Worm (Caenorhabditis elegans) whole organism, L4 larva: ENCODE results near the gene dyc-1.

ENCODE experiments used
- F10B5.3 ChIP-seq: sonication (generic microtip); optimal IDR thresholded peaks from 2 replicates; lab custom pipeline; 2016; ENCODE audit warnings: mild to moderate bottlenecking, missing genetic modification characterization, missing compliant biosample characterization
- Y48G9A.11 ChIP-seq: fragments of 200-800 bp; sonication (Bioruptor generic); IDR thresholded peaks from 2 replicates; pipeline ENCODE4 v1.3.6; 2022; ENCODE audit warnings: missing genetic modification reagents, missing genetic modification characterization, missing compliant biosample characterization
- Y75B8A.6 ChIP-seq: fragments of 200-800 bp; sonication (Bioruptor generic); IDR thresholded peaks from 2 replicates; pipeline ENCODE4 v1.3.6; 2022; ENCODE audit warnings: missing genetic modification reagents, missing genetic modification characterization, missing compliant biosample characterization
- ZK546.5 ChIP-seq, 2 experiments: sonication (generic microtip); optimal IDR thresholded peaks; 2 replicates each; lab custom pipeline; 2017; ENCODE audit warnings: missing biosample characterization in 2 of 2, missing genetic modification characterization in 2 of 2
- ama-1 ChIP-seq: fragments of 150-350 bp; optimal IDR thresholded peaks from 2 replicates; lab custom pipeline; 2014; ENCODE audit warnings: inconsistent platforms, mixed read lengths
- ceh-82 ChIP-seq: sonication (generic microtip); optimal IDR thresholded peaks from 2 replicates; lab custom pipeline; 2017; ENCODE audit warnings: missing biosample characterization, missing genetic modification characterization
- cey-2 ChIP-seq: sonication (generic microtip); optimal IDR thresholded peaks from 3 replicates; lab custom pipeline; 2017; ENCODE audit warnings: missing genetic modification characterization, mild to moderate bottlenecking, missing compliant biosample characterization, antibody characterized with exemption, borderline replicate concordance; ENCODE audit not compliant: insufficient read depth
- daf-16 ChIP-seq, 3 experiments: sonication (generic microtip); optimal IDR thresholded peaks; 2 replicates each; lab custom pipeline; 2016 to 2017; ENCODE audit warnings: missing genetic modification characterization in 3 of 3, missing genetic modification reagents in 3 of 3, mild to moderate bottlenecking in 2 of 3, missing compliant biosample characterization in 2 of 3, missing biosample characterization in 1 of 3, moderate library complexity in 1 of 3
- daf-19 ChIP-seq: fragments of 200-800 bp; sonication (Bioruptor generic); conservative IDR thresholded peaks from 2 replicates; pipeline ENCODE4 v1.3.6; 2022; ENCODE audit warnings: missing genetic modification characterization, missing compliant biosample characterization
- dmd-6 ChIP-seq: fragments of 200-800 bp; sonication (Bioruptor generic); IDR thresholded peaks from 2 replicates; pipeline ENCODE4 v1.3.6; 2022; ENCODE audit warnings: missing genetic modification reagents, missing genetic modification characterization, missing compliant biosample characterization
- egl-27 ChIP-seq: sonication (generic microtip); optimal IDR thresholded peaks from 3 replicates; lab custom pipeline; 2017; ENCODE audit warnings: missing biosample characterization, missing genetic modification reagents, missing genetic modification characterization
- egl-43 ChIP-seq: fragments of 200-800 bp; sonication (Bioruptor generic); IDR thresholded peaks from 2 replicates; pipeline ENCODE4 v1.3.6; 2022; ENCODE audit warnings: missing genetic modification reagents, missing genetic modification characterization, missing compliant biosample characterization
- fkh-10 ChIP-seq: fragments of 150-350 bp; optimal IDR thresholded peaks from 2 replicates; lab custom pipeline; 2014; ENCODE audit warnings: missing biosample characterization, missing genetic modification reagents, missing genetic modification characterization
- hif-1 ChIP-seq, 2 experiments: sonication (generic microtip); optimal IDR thresholded peaks; 2 replicates each; lab custom pipeline; 2016 to 2017; ENCODE audit warnings: missing compliant biosample characterization in 2 of 2, missing genetic modification characterization in 2 of 2, missing genetic modification reagents in 2 of 2, missing genotype in 2 of 2, mild to moderate bottlenecking in 1 of 2
- hlh-11 ChIP-seq: fragments of 200-800 bp; sonication (Bioruptor generic); optimal IDR thresholded peaks from 2 replicates; lab custom pipeline; 2018; ENCODE audit warnings: mild to moderate bottlenecking, missing genetic modification characterization, missing compliant biosample characterization
- jun-1 ChIP-seq: fragments of 150-350 bp; optimal IDR thresholded peaks from 2 replicates; lab custom pipeline; 2014; ENCODE audit warnings: missing biosample characterization, missing genetic modification reagents, missing genetic modification characterization
- lim-7 ChIP-seq: fragments of 200-800 bp; sonication (Bioruptor generic); IDR thresholded peaks from 2 replicates; pipeline ENCODE4 v1.3.6; 2022; ENCODE audit warnings: missing genetic modification characterization, missing compliant biosample characterization
- lin-15B ChIP-seq: fragments of 150-350 bp; sonication (generic microtip); optimal IDR thresholded peaks from 3 replicates; lab custom pipeline; 2014; ENCODE audit warnings: missing biosample characterization, missing genetic modification characterization
- lin-38 ChIP-seq: fragments of 200-800 bp; sonication (Bioruptor generic); IDR thresholded peaks from 2 replicates; pipeline ENCODE4 v1.3.6; 2022; ENCODE audit warnings: missing genetic modification reagents, missing genetic modification characterization, missing compliant biosample characterization
- lir-3 ChIP-seq: sonication (generic microtip); optimal IDR thresholded peaks from 2 replicates; lab custom pipeline; 2016; ENCODE audit warnings: mild to moderate bottlenecking, missing genetic modification characterization, missing compliant biosample characterization
- mep-1 ChIP-seq: fragments of 150-350 bp; sonication (generic microtip); optimal IDR thresholded peaks from 3 replicates; lab custom pipeline; 2014; ENCODE audit warnings: missing biosample characterization, missing genetic modification characterization
- mxl-2 ChIP-seq: fragments of 200-800 bp; sonication (Bioruptor generic); conservative IDR thresholded peaks from 2 replicates; pipeline ENCODE4 v1.3.6; 2022; ENCODE audit warnings: missing genetic modification reagents, missing genetic modification characterization, missing compliant biosample characterization
- nhr-102 ChIP-seq: sonication (generic microtip); optimal IDR thresholded peaks from 2 replicates; lab custom pipeline; 2016; ENCODE audit warnings: mild to moderate bottlenecking, missing genetic modification characterization, moderate library complexity, missing compliant biosample characterization
- nhr-111 ChIP-seq: fragments of 200-800 bp; sonication (Bioruptor generic); optimal IDR thresholded peaks from 2 replicates; lab custom pipeline; 2018; ENCODE audit warnings: mild to moderate bottlenecking, missing genetic modification characterization, missing compliant biosample characterization
- nhr-28 ChIP-seq: fragments of 150-350 bp; optimal IDR thresholded peaks from 2 replicates; lab custom pipeline; 2014; ENCODE audit warnings: missing biosample characterization, missing genetic modification characterization
- nhr-42 ChIP-seq: fragments of 200-800 bp; sonication (Bioruptor generic); IDR thresholded peaks from 2 replicates; pipeline ENCODE4 v1.3.6; 2022; ENCODE audit warnings: missing genetic modification characterization, missing compliant biosample characterization
- pha-4 ChIP-seq, 2 experiments: fragments of 150-350 bp in 1 of 2; fragments of 200-800 bp in 1 of 2; sonication (Bioruptor generic) in 1 of 2; IDR thresholded peaks in 1 of 2; optimal IDR thresholded peaks in 1 of 2; 2 replicates each; pipeline versions ENCODE4 v1.3.6 to Lab custom; 2014 to 2022; ENCODE audit warnings: missing genetic modification characterization in 2 of 2, missing genetic modification reagents in 2 of 2, missing biosample characterization in 1 of 2, missing compliant biosample characterization in 1 of 2
- pqm-1 ChIP-seq: sonication (generic microtip); optimal IDR thresholded peaks from 2 replicates; lab custom pipeline; 2017; ENCODE audit warnings: missing biosample characterization, missing genetic modification characterization
- saeg-2 ChIP-seq: fragments of 200-800 bp; sonication (Bioruptor generic); IDR thresholded peaks from 2 replicates; pipeline ENCODE4 v1.3.6; 2022; ENCODE audit warnings: missing genetic modification reagents, missing genetic modification characterization, missing compliant biosample characterization
- set-16 ChIP-seq: fragments of 200-800 bp; sonication (Bioruptor generic); IDR thresholded peaks from 2 replicates; pipeline ENCODE4 v1.3.6; 2022; ENCODE audit warnings: missing genetic modification reagents, missing genetic modification characterization, missing compliant biosample characterization
- skn-1 ChIP-seq: fragments of 150-350 bp; optimal IDR thresholded peaks from 2 replicates; lab custom pipeline; 2014; ENCODE audit warnings: missing biosample characterization, missing genetic modification characterization
- snpc-1.2 ChIP-seq: fragments of 200-800 bp; sonication (Bioruptor generic); IDR thresholded peaks from 2 replicates; pipeline ENCODE4 v1.3.6; 2022; ENCODE audit warnings: missing genetic modification reagents, missing genetic modification characterization, missing compliant biosample characterization
- spr-1 ChIP-seq: sonication (generic microtip); optimal IDR thresholded peaks from 2 replicates; lab custom pipeline; 2016; ENCODE audit warnings: mild to moderate bottlenecking, missing genetic modification characterization, missing compliant biosample characterization
- tra-1 ChIP-seq: fragments of 200-800 bp; sonication (Bioruptor generic); IDR thresholded peaks from 2 replicates; pipeline ENCODE4 v1.3.6; 2022; ENCODE audit warnings: missing genetic modification reagents, missing genetic modification characterization, missing compliant biosample characterization
- unc-62 ChIP-seq, 3 experiments: fragments of 150-350 bp in 1 of 3; sonication (generic microtip); optimal IDR thresholded peaks in 2 of 3; peaks in 1 of 3; 1 replicate in 1 of 3; 2 replicates in 2 of 3; lab custom pipeline; 2014 to 2017; ENCODE audit warnings: missing biosample characterization in 3 of 3, missing genetic modification characterization in 3 of 3, missing genetic modification reagents in 3 of 3, missing genotype in 1 of 3
- ztf-7 ChIP-seq: fragments of 150-350 bp; optimal IDR thresholded peaks from 2 replicates; lab custom pipeline; 2014; ENCODE audit warnings: missing biosample characterization, missing genetic modification characterization

The dyc-1 gene

DNA sequence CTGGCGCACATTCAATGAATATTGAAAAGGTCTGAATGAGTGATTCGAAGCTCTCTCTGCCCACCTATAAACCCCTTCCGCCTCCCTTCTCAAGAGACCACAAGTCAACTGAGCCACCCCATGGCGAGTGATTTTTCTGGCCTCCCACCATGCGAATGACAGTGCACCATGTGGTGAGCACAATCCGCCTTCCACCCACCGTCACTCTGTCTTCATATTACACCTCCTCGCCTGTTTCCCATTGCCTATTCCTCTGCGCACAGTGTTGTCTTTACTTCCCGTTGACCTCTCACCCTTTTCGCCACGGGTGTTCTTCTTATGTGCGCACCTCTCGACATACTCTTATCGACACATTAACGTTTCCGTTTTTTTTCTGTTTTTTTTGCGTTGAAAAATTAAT, 22.4 kb upstream of the dyc-1 start:
- no peak for TF ChIP-seq lin-38
- TF ChIP-seq ztf-7, result no peak
- no peak for TF ChIP-seq lim-7 (GFP tag; lab: Robert Waterston, UW)
- TF ChIP-seq mep-1, result no peak
- no peak for TF ChIP-seq lir-3 (tag; lab: Kevin White, UChicago)
- TF ChIP-seq ceh-82 (tag; lab: Kevin White, UChicago), result no peak
- TF ChIP-seq daf-16 (GFP tag; optimal IDR thresholded peaks at IDR 0.05; lab: Kevin White, UChicago), result no peak
- no peak for TF ChIP-seq daf-16 (tag; optimal IDR thresholded peaks at IDR 0.05; lab: Kevin White, UChicago)
- no peak for TF ChIP-seq mxl-2

DNA sequence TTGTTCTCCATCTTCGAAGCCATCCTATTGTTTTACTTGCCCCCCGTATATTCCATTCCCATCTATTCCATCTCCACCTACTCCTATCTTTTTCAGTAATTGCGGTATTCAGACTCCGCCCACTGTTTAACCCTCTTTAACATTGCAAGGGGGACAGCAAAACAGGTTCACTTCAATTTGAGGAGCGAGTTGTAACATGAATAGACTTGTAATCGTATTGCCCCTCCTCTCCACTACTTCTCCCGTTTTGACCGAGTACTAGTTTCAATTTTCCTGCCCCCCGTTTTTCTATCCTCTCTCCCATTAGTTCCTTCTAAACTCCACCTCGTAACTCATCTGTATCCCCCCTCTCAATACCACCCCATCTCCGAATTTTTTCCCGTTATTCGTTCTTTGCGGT, 20.8 kb upstream of the dyc-1 start:
- TF ChIP-seq dmd-6 (no peak), hlh-11 (no peak), skn-1 (tag; lab: Kevin White, UChicago) (no peak), ama-1 (lab: Kevin White, UChicago) (no peak), daf-19 (GFP tag; lab: Robert Waterston, UW) (no peak), hif-1 (tag; optimal IDR thresholded peaks at IDR 0.05; lab: Kevin White, UChicago) (no peak), F10B5.3 (tag; lab: Kevin White, UChicago) (no peak), tra-1 (GFP tag; lab: Robert Waterston, UW) (no peak), Y75B8A.6 (GFP tag; lab: Robert Waterston, UW) (no peak), ZK546.5 (tag; optimal IDR thresholded peaks at IDR 0.05; lab: Kevin White, UChicago) (no peak), jun-1 (tag; lab: Kevin White, UChicago) (no peak), egl-43 (GFP tag; lab: Robert Waterston, UW) (no peak), spr-1 (tag; lab: Kevin White, UChicago) (no peak)

DNA sequence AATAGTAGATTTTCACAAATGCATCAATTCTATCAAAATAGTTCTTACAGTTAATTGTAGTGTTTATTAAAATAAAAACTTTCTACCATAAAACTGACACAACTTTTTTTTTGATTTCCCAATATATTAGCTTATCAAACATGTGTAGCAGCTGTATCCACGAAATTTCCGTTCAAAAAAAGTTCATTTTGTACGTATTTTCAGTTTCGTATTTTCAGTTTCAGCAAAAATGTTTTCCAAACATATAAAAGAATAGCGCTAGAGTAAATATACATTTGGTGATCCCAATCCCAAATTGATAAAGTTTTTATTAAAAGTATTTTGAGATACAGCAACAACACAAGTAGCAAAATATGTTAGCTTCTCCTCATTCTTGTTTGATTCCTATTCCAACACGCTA, 19.9 kb upstream of the dyc-1 start:
- TF ChIP-seq nhr-42 (no peak), unc-62 (GFP tag; optimal IDR thresholded peaks at IDR 0.05 in 1 of 2; lab: Kevin White, UChicago) (peak in 1 of 2 experiments; percentile 97), unc-62 (tag; optimal IDR thresholded peaks at IDR 0.05; lab: Kevin White, UChicago) (no peak), egl-27 (tag; lab: Kevin White, UChicago) (no peak), hlh-11 (no peak)

DNA sequence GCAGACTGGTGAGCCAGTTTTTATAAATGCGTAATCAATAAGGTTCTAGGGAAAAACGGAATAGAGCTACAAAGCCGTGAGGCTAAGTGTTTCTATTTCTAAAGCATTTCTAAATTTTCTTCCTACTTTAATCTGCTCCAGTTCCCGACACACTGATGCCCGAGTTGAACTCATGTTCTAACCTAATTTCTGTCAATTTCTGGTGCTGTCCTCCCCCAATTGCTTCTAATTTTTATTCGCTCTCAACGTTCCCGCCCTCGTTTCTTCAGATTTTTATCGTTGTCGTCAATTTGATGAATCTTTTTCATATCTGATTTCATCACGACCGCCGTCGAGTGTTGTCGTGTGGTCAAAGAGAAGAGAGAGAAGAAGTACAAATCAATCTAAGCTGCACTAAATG, 19.5 kb upstream of the dyc-1 start:
- TF ChIP-seq pqm-1 (tag; lab: Kevin White, UChicago), result no peak
- TF ChIP-seq saeg-2 (GFP tag; lab: Robert Waterston, UW), result no peak
- no peak for TF ChIP-seq cey-2 (tag; lab: Kevin White, UChicago)
- TF ChIP-seq set-16 (GFP tag; lab: Robert Waterston, UW), result no peak
- TF ChIP-seq snpc-1.2, result no peak
- TF ChIP-seq Y48G9A.11 (GFP tag; lab: Robert Waterston, UW), result no peak
- no peak for TF ChIP-seq lin-15B (tag; lab: Kevin White, UChicago)
- TF ChIP-seq fkh-10 (GFP tag; lab: Kevin White, UChicago), result no peak
- TF ChIP-seq skn-1 (tag; lab: Kevin White, UChicago), result no peak
- TF ChIP-seq nhr-111 (GFP tag; lab: Kevin White, UChicago), result no peak

DNA sequence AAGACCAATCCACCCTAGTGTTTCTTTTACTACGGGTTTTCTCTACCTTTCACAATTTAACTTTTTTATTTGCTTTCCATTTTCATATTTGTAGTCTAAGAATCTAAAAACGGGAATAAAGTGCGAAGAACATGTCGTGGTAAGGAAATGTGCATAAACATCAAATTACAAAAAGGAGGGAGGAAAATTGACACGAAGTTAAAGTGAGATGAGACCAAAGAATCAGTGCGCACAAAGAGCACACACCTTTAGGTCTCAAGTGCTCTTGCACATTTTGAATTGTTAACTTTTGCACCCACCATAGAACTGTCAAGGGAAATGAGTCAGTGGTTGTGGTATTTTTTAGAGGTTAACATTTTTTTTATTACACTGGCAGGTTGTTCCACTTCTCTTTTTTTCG, 18.8 kb upstream of the dyc-1 start:
- TF ChIP-seq dmd-6 (peak; percentile 71), nhr-28 (peak; percentile 27), unc-62 (GFP tag; optimal IDR thresholded peaks at IDR 0.05 in 1 of 2; lab: Kevin White, UChicago) (peak in 1 of 2 experiments; percentile 20), unc-62 (tag; optimal IDR thresholded peaks at IDR 0.05; lab: Kevin White, UChicago) (no peak), pha-4 (GFP tag; IDR thresholded peaks at IDR 0.05; lab: Robert Waterston, UW) (no peak), pha-4 (tag; optimal IDR thresholded peaks at IDR 0.05; lab: Kevin White, UChicago) (peak; percentile 46), nhr-102 (tag; lab: Kevin White, UChicago) (no peak), daf-16 (GFP tag; optimal IDR thresholded peaks at IDR 0.05; lab: Kevin White, UChicago) (no peak), daf-16 (tag; optimal IDR thresholded peaks at IDR 0.05; lab: Kevin White, UChicago) (peak; percentile 20), egl-43 (GFP tag; lab: Robert Waterston, UW) (no peak)
- TF ChIP-seq, all 104 proteins: peak for 5
